Fruit fly (Drosophila melanogaster) whole organism, embryonic: ENCODE data around the gene CG8191.
A peak's percentile ranks its signal among the peaks of the same experiment; 100 is the strongest.

Source experiments
- Atf3 ChIP-seq: fragments of 200-800 bp; sonication (Bioruptor generic); optimal IDR thresholded peaks from 3 replicates; lab custom pipeline; 2016; ENCODE audit warnings: missing biosample characterization, missing genetic modification characterization
- BtbVII ChIP-seq: fragments of 200-800 bp; sonication (Bioruptor generic); optimal IDR thresholded peaks from 3 replicates; lab custom pipeline; 2017; ENCODE audit warnings: missing biosample characterization, mild to moderate bottlenecking, missing genetic modification characterization
- CG10959 ChIP-seq: fragments of 200-800 bp; sonication (Bioruptor generic); IDR thresholded peaks from 2 replicates; pipeline ENCODE4 v1.3.6; 2022; ENCODE audit warnings: missing biosample characterization, missing genetic modification characterization
- CG12155 ChIP-seq: fragments of 200-800 bp; sonication (Bioruptor generic); optimal IDR thresholded peaks from 3 replicates; lab custom pipeline; 2016; ENCODE audit warnings: missing biosample characterization, missing genetic modification characterization
- CG12391 ChIP-seq: fragments of 200-800 bp; sonication (Bioruptor generic); optimal IDR thresholded peaks from 3 replicates; lab custom pipeline; 2018; ENCODE audit warnings: missing biosample characterization, mild to moderate bottlenecking, missing genetic modification characterization, moderate library complexity
- CG12659 ChIP-seq: fragments of 200-800 bp; sonication (Bioruptor generic); optimal IDR thresholded peaks from 3 replicates; lab custom pipeline; 2017; ENCODE audit warnings: mild to moderate bottlenecking, missing biosample characterization, missing genetic modification reagents, missing genetic modification characterization
- CG13123 ChIP-seq: fragments of 200-800 bp; sonication (Bioruptor generic); optimal IDR thresholded peaks from 2 replicates; lab custom pipeline; 2016; ENCODE audit warnings: missing biosample characterization, missing genetic modification characterization
- CG13894 ChIP-seq: fragments of 200-800 bp; sonication (Bioruptor generic); optimal IDR thresholded peaks from 3 replicates; lab custom pipeline; 2018; ENCODE audit warnings: missing biosample characterization, mild to moderate bottlenecking, missing genetic modification characterization, moderate library complexity
- CG14710 ChIP-seq: fragments of 200-800 bp; sonication (Bioruptor generic); optimal IDR thresholded peaks from 3 replicates; lab custom pipeline; 2019; ENCODE audit warnings: missing biosample characterization, mild to moderate bottlenecking, missing genetic modification characterization, moderate library complexity
- CG2120 ChIP-seq: fragments of 200-800 bp; sonication (Bioruptor generic); optimal IDR thresholded peaks from 3 replicates; lab custom pipeline; 2016; ENCODE audit warnings: missing biosample characterization, missing genetic modification characterization
- CG30020 ChIP-seq: fragments of 200-800 bp; optimal IDR thresholded peaks from 2 replicates; lab custom pipeline; 2019; ENCODE audit warnings: missing biosample characterization, mild to moderate bottlenecking, missing genetic modification characterization, moderate library complexity
- CG34376 ChIP-seq: fragments of 200-800 bp; sonication (Bioruptor generic); optimal IDR thresholded peaks from 2 replicates; lab custom pipeline; 2018; ENCODE audit warnings: missing biosample characterization, mild to moderate bottlenecking, missing genetic modification characterization
- CG3838 ChIP-seq: fragments of 200-800 bp; sonication (Bioruptor generic); optimal IDR thresholded peaks from 3 replicates; lab custom pipeline; 2016; ENCODE audit warnings: missing biosample characterization, missing genetic modification characterization
- CG4282 ChIP-seq: fragments of 200-800 bp; sonication (Bioruptor generic); optimal IDR thresholded peaks from 2 replicates; lab custom pipeline; 2016; ENCODE audit warnings: missing biosample characterization, missing genetic modification characterization
- CG8944 ChIP-seq: fragments of 200-800 bp; sonication (Bioruptor generic); optimal IDR thresholded peaks from 3 replicates; lab custom pipeline; 2016; ENCODE audit warnings: missing biosample characterization, missing genetic modification characterization
- CG9437 ChIP-seq: fragments of 200-800 bp; sonication (Bioruptor generic); optimal IDR thresholded peaks from 2 replicates; lab custom pipeline; 2018; ENCODE audit warnings: missing biosample characterization, mild to moderate bottlenecking, missing genetic modification characterization
- Dip2 ChIP-seq: fragments of 200-800 bp; sonication (Bioruptor generic); IDR thresholded peaks from 2 replicates; pipeline ENCODE4 v1.3.6; 2022; ENCODE audit warnings: missing biosample characterization, missing genetic modification characterization
- Dll ChIP-seq: fragments of 200-800 bp; sonication (Bioruptor generic); IDR thresholded peaks from 4 replicates; pipeline ENCODE4 v1.3.6; 2022; ENCODE audit warnings: missing biosample characterization, missing genetic modification characterization; ENCODE audit not compliant: partially characterized antibody
- Dp ChIP-seq: fragments of 200-800 bp; sonication (Bioruptor generic); optimal IDR thresholded peaks from 2 replicates; lab custom pipeline; 2018; ENCODE audit warnings: missing biosample characterization, mild to moderate bottlenecking, missing genetic modification characterization, moderate library complexity
- Drgx ChIP-seq: fragments of 200-800 bp; sonication (Bioruptor generic); IDR thresholded peaks from 2 replicates; pipeline ENCODE4 v1.3.6; 2022; ENCODE audit warnings: missing biosample characterization, missing genetic modification characterization
- E2f1 ChIP-seq: fragments of 200-800 bp; sonication (Bioruptor generic); IDR thresholded peaks from 2 replicates; pipeline ENCODE4 v1.3.6; 2022; ENCODE audit warnings: missing biosample characterization, missing genetic modification characterization
- Fer1 ChIP-seq: fragments of 200-800 bp; sonication (Bioruptor generic); optimal IDR thresholded peaks from 2 replicates; lab custom pipeline; 2017; ENCODE audit warnings: missing biosample characterization, mild to moderate bottlenecking, missing genetic modification characterization
- MESR4 ChIP-seq: fragments of 200-800 bp; sonication (Bioruptor generic); optimal IDR thresholded peaks from 2 replicates; lab custom pipeline; 2018; ENCODE audit warnings: missing biosample characterization, mild to moderate bottlenecking, missing genetic modification characterization, moderate library complexity
- Mad ChIP-seq: fragments of 200-800 bp; sonication (Bioruptor generic); optimal IDR thresholded peaks from 2 replicates; lab custom pipeline; 2016; ENCODE audit warnings: missing biosample characterization, missing genetic modification characterization
- Nf-YC ChIP-seq: fragments of 200-800 bp; optimal IDR thresholded peaks from 3 replicates; lab custom pipeline; 2019; ENCODE audit warnings: missing biosample characterization, mild to moderate bottlenecking, missing genetic modification characterization, moderate library complexity
- Side ChIP-seq: fragments of 200-800 bp; sonication (Bioruptor generic); optimal IDR thresholded peaks from 2 replicates; lab custom pipeline; 2016; ENCODE audit warnings: missing biosample characterization, missing genetic modification characterization
- al ChIP-seq: fragments of 200-800 bp; sonication (Bioruptor generic); IDR thresholded peaks from 2 replicates; pipeline ENCODE4 v1.3.6; 2022; ENCODE audit warnings: missing biosample characterization, missing genetic modification characterization
- amos ChIP-seq: fragments of 200-800 bp; sonication (Bioruptor generic); IDR thresholded peaks from 2 replicates; pipeline ENCODE4 v1.3.6; 2022; ENCODE audit warnings: missing biosample characterization, missing genetic modification characterization; ENCODE audit not compliant: partially characterized antibody
- bcd ChIP-seq: fragments of 200-800 bp; sonication (Bioruptor generic); optimal IDR thresholded peaks from 2 replicates; lab custom pipeline; 2017; ENCODE audit warnings: missing biosample characterization, mild to moderate bottlenecking, missing genetic modification characterization
- br ChIP-seq: fragments of >200 bp; optimal IDR thresholded peaks from 2 replicates; lab custom pipeline; 2017
- bsh ChIP-seq, 2 experiments: fragments of 200-800 bp; sonication (Bioruptor generic); optimal IDR thresholded peaks; 2 replicates each; lab custom pipeline; 2017 to 2018; ENCODE audit warnings: mild to moderate bottlenecking in 2 of 2, missing biosample characterization in 2 of 2, missing genetic modification characterization in 2 of 2, moderate library complexity in 1 of 2
- chif ChIP-seq, 2 experiments: fragments of 200-800 bp; sonication (Bioruptor generic); optimal IDR thresholded peaks; 3 replicates each; lab custom pipeline; 2016; ENCODE audit warnings: missing biosample characterization in 2 of 2, missing genetic modification characterization in 2 of 2
- chn ChIP-seq: fragments of 200-800 bp; sonication (Bioruptor generic); optimal IDR thresholded peaks from 2 replicates; lab custom pipeline; 2016; ENCODE audit warnings: missing biosample characterization, missing genetic modification characterization
- ems ChIP-seq: fragments of 200-800 bp; sonication (Bioruptor generic); optimal IDR thresholded peaks from 3 replicates; lab custom pipeline; 2016; ENCODE audit warnings: missing biosample characterization, missing genetic modification characterization
- fd102C ChIP-seq: fragments of 200-800 bp; sonication (Bioruptor generic); optimal IDR thresholded peaks from 2 replicates; lab custom pipeline; 2018; ENCODE audit warnings: missing biosample characterization, mild to moderate bottlenecking, missing genetic modification characterization, moderate library complexity
- fru ChIP-seq: fragments of >200 bp; optimal IDR thresholded peaks from 2 replicates; lab custom pipeline; 2017
- fu2 ChIP-seq: fragments of 200-800 bp; sonication (Bioruptor generic); optimal IDR thresholded peaks from 2 replicates; lab custom pipeline; 2016; ENCODE audit warnings: missing biosample characterization, missing genetic modification characterization
- gfzf ChIP-seq: fragments of 200-800 bp; sonication (Bioruptor generic); optimal IDR thresholded peaks from 2 replicates; lab custom pipeline; 2016; ENCODE audit warnings: missing biosample characterization, mild to moderate bottlenecking, missing genetic modification characterization, moderate library complexity
- ham ChIP-seq: fragments of 200-800 bp; sonication (Bioruptor generic); IDR thresholded peaks from 2 replicates; pipeline ENCODE4 v1.3.6; 2022; ENCODE audit warnings: missing biosample characterization, missing genetic modification characterization
- hkb ChIP-seq, 2 experiments: fragments of 200-800 bp in 1 of 2; fragments of >200 bp in 1 of 2; sonication (Bioruptor generic) in 1 of 2; IDR thresholded peaks in 1 of 2; optimal IDR thresholded peaks in 1 of 2; 2 replicates each; pipeline versions ENCODE4 v1.3.6 to Lab custom; 2017 to 2022; ENCODE audit warnings: missing biosample characterization in 1 of 2, missing genetic modification characterization in 1 of 2
- mld ChIP-seq: fragments of 200-800 bp; sonication (Bioruptor generic); IDR thresholded peaks from 3 replicates; pipeline ENCODE4 v1.3.6; 2022; ENCODE audit warnings: missing biosample characterization, missing genetic modification characterization; ENCODE audit not compliant: partially characterized antibody
- nerfin-2 ChIP-seq: fragments of 200-800 bp; sonication (Bioruptor generic); IDR thresholded peaks from 2 replicates; pipeline ENCODE4 v1.3.6; 2022; ENCODE audit warnings: missing biosample characterization, missing genetic modification characterization; ENCODE audit not compliant: partially characterized antibody
- onecut ChIP-seq: fragments of 200-800 bp; sonication (Bioruptor generic); IDR thresholded peaks from 2 replicates; pipeline ENCODE4 v1.3.6; 2022; ENCODE audit warnings: missing biosample characterization, missing genetic modification characterization
- pho ChIP-seq: fragments of 200-800 bp; sonication (Bioruptor generic); optimal IDR thresholded peaks from 2 replicates; lab custom pipeline; 2016; ENCODE audit warnings: missing biosample characterization, missing genetic modification characterization
- slou ChIP-seq: fragments of 200-800 bp; sonication (Bioruptor generic); optimal IDR thresholded peaks from 3 replicates; lab custom pipeline; 2016; ENCODE audit warnings: missing biosample characterization, missing genetic modification characterization
- sna ChIP-seq: fragments of 200-800 bp; sonication (Bioruptor generic); IDR thresholded peaks from 2 replicates; pipeline ENCODE4 v1.3.6; 2022; ENCODE audit warnings: missing biosample characterization, missing genetic modification characterization; ENCODE audit not compliant: partially characterized antibody
- tgo ChIP-seq: fragments of 200-800 bp; sonication (Bioruptor generic); IDR thresholded peaks from 3 replicates; pipeline ENCODE4 v1.3.6; 2022; ENCODE audit warnings: missing biosample characterization, missing genetic modification characterization
- tup ChIP-seq: fragments of 200-800 bp; sonication (Bioruptor generic); optimal IDR thresholded peaks from 2 replicates; lab custom pipeline; 2016; ENCODE audit warnings: missing biosample characterization, mild to moderate bottlenecking, missing genetic modification characterization, moderate library complexity
- z ChIP-seq: fragments of 200-800 bp; sonication (Bioruptor generic); IDR thresholded peaks from 3 replicates; pipeline ENCODE4 v1.3.6; 2022; ENCODE audit warnings: missing biosample characterization, missing genetic modification characterization
- zfh1 ChIP-seq: fragments of 200-800 bp; sonication (Bioruptor generic); IDR thresholded peaks from 3 replicates; pipeline ENCODE4 v1.3.6; 2022; ENCODE audit warnings: missing biosample characterization, missing genetic modification characterization

CG8191 gene

dm6 chrX:15709984-15710750, 21.8 kb upstream of the CG8191 start, which contains the start of the genes CG9281 and CG15601 (continued):
- TF ChIP-seq CG12391 (peak; percentile 24), BtbVII (GFP tag; lab: Kevin White, UChicago) (peak; percentile 2), bcd (GFP tag; lab: Kevin White, UChicago) (no peak), CG9437 (peak; percentile 66), CG3838 (no peak), slou (GFP tag; lab: Kevin White, UChicago) (no peak), pho (no peak), chn (no peak), Dip2 (GFP tag; lab: Robert Waterston, UW) (no peak), Dp (GFP tag; lab: Kevin White, UChicago) (peak; percentile 38), amos (GFP tag; lab: Robert Waterston, UW) (peak; percentile 50), sna (GFP tag; lab: Robert Waterston, UW) (peak; percentile 31; the same call in 1 of the 2 replicates), zfh1 (GFP tag; lab: Robert Waterston, UW) (peak; percentile 47; the same call in 1 of the 3 replicates), z (GFP tag; lab: Robert Waterston, UW) (no peak), chif (GFP tag; optimal IDR thresholded peaks at IDR 0.05; lab: Kevin White, UChicago) (no peak), Mad (GFP tag; lab: Kevin White, UChicago) (no peak), ems (GFP tag; lab: Kevin White, UChicago) (no peak), onecut (GFP tag; lab: Robert Waterston, UW) (peak; percentile 86), CG2120 (GFP tag; lab: Kevin White, UChicago) (no peak), tgo (GFP tag; lab: Robert Waterston, UW) (no peak), Drgx (GFP tag; lab: Robert Waterston, UW) (no peak), CG12659 (peak; percentile 54), nerfin-2 (GFP tag; lab: Robert Waterston, UW) (no peak), tup (GFP tag; lab: Kevin White, UChicago) (no peak), gfzf (GFP tag; lab: Kevin White, UChicago) (peak; percentile 80), CG8944 (GFP tag; lab: Kevin White, UChicago) (no peak), fu2 (GFP tag; lab: Kevin White, UChicago) (no peak), br (no peak), Fer1 (no peak), Atf3 (no peak), CG13894 (tag; lab: Kevin White, UChicago) (no peak), hkb (optimal IDR thresholded peaks at IDR 0.05; lab: Kevin White, UChicago) (no peak), hkb (GFP tag; IDR thresholded peaks at IDR 0.05; lab: Robert Waterston, UW) (no peak), fru (lab: Kevin White, UChicago) (no peak), CG14710 (tag; lab: Kevin White, UChicago) (peak; percentile 89), Dll (GFP tag; lab: Robert Waterston, UW) (no peak; the same call in 3 of the 4 replicates), fd102C (GFP tag; lab: Kevin White, UChicago) (no peak), ham (GFP tag; lab: Robert Waterston, UW) (no peak), CG13123 (GFP tag; lab: Kevin White, UChicago) (no peak), bsh (GFP tag; optimal IDR thresholded peaks at IDR 0.05; lab: Kevin White, UChicago) (no peak), E2f1 (peak; percentile 43; the same call in 1 of the 2 replicates), CG30020 (tag; lab: Kevin White, UChicago) (peak; percentile 38), MESR4 (peak; percentile 77), CG10959 (GFP tag; lab: Robert Waterston, UW) (no peak), Side (GFP tag; lab: Kevin White, UChicago) (no peak), Nf-YC (tag; lab: Kevin White, UChicago) (peak; percentile 24), CG12155 (GFP tag; lab: Kevin White, UChicago) (no peak), mld (GFP tag; lab: Robert Waterston, UW) (no peak), CG4282 (GFP tag; lab: Kevin White, UChicago) (no peak), CG34376 (GFP tag; lab: Kevin White, UChicago) (peak; percentile 52), al (GFP tag; lab: Robert Waterston, UW) (no peak)
